Worm (Caenorhabditis elegans): ENCODE measurements around the gene pinn-4.

Gene pinn-4

DNA sequence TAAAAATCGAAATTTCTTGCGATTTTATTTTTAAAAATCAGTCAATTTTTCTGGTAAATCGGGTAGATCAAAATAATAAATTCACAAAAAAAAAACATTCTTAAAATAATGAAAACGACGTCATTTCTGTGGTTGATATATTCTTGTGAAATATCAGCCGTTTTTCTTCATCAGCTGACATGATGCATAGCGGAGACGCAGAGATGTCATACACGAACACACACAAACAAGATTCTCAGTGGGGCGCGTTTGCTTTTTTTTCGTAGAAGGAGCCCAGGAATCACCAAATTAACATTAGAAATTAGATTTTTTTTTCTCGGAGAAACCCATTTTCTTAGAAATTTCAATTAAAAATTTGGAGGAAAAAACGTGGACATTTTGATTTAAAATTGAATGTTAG is 44.9 kb downstream of the pinn-4 start (continued):
- TF ChIP-seq tlf-1 (GFP tag; optimal IDR thresholded peaks at IDR 0.05) (no peak), F52B5.7 (tag; optimal IDR thresholded peaks at IDR 0.05) (no peak), tbp1 (GFP tag; optimal IDR thresholded peaks at IDR 0.05) (peak; percentile 28), F23B12.7 (tag; optimal IDR thresholded peaks at IDR 0.05; ENCODE audit: insufficient read depth) (peak; percentile 67), pbrm-1 (GFP tag; IDR thresholded peaks at IDR 0.05) (peak; percentile 17; the same call in 1 of the 2 replicates), snpc-1.3 (tag; optimal IDR thresholded peaks at IDR 0.05; ENCODE audit: insufficient read depth) (no peak), lin-35 (GFP tag; optimal IDR thresholded peaks at IDR 0.05) (peak in 1 of 3 experiments; percentile 37), nhr-80 (tag; optimal IDR thresholded peaks at IDR 0.05) (peak; percentile 70), lir-1 (GFP tag; conservative IDR thresholded peaks at IDR 0.05) (0 out of 2 replicates have a peak, but pooled peaks have one; percentile 17), B0019.2 (GFP tag; conservative IDR thresholded peaks at IDR 0.05) (no peak), lin-54 (GFP tag; optimal IDR thresholded peaks at IDR 0.05) (peak; percentile 42), madf-10 (tag; optimal IDR thresholded peaks at IDR 0.05) (peak; percentile 23), D2030.7 (GFP tag; IDR thresholded peaks at IDR 0.05) (no peak), let-607 (tag; optimal IDR thresholded peaks at IDR 0.05) (peak in 1 of 2 experiments; percentile 16), F49E8.2 (tag; optimal IDR thresholded peaks at IDR 0.05; ENCODE audit: insufficient read depth) (no peak)

- TF ChIP-seq zfh-2 (GFP tag; conservative IDR thresholded peaks at IDR 0.05), result peak; percentile 88
- TF ChIP-seq pha-4 (tag; optimal IDR thresholded peaks at IDR 0.05), result no peak
- peak; percentile 75; the same call in 1 of the 2 replicates for TF ChIP-seq egrh-3 (GFP tag; IDR thresholded peaks at IDR 0.05)
Measured at ce11 chrII:13451321-13451720, 48.5 kb downstream of the pinn-4 start.
